Fruit fly (Drosophila melanogaster) whole organism, embryonic: Measurements from ENCODE around the gene CG6843.

Experiments
- Atf6 ChIP-seq: fragments of 200-800 bp; sonication (Bioruptor generic); IDR thresholded peaks from 2 replicates; pipeline ENCODE4 v1.3.6; 2022; ENCODE audit warnings: missing biosample characterization, missing genetic modification characterization
- Awh ChIP-seq: fragments of 200-800 bp; sonication (Bioruptor generic); IDR thresholded peaks from 2 replicates; pipeline ENCODE4, ENCODE4 v1.3.6; 2022; ENCODE audit warnings: missing biosample characterization, missing genetic modification characterization
- B-H1 ChIP-seq: fragments of 200-800 bp; sonication (Bioruptor generic); IDR thresholded peaks from 3 replicates; pipeline ENCODE4 v1.3.6; 2022; ENCODE audit warnings: missing biosample characterization, missing genetic modification characterization
- Bdp1 ChIP-seq: fragments of 200-800 bp; sonication (Bioruptor generic); optimal IDR thresholded peaks from 3 replicates; lab custom pipeline; 2016; ENCODE audit warnings: missing biosample characterization, missing genetic modification characterization
- CG10267 ChIP-seq: fragments of 200-800 bp; sonication (Bioruptor generic); optimal IDR thresholded peaks from 2 replicates; lab custom pipeline; 2018; ENCODE audit warnings: missing biosample characterization, mild to moderate bottlenecking, missing genetic modification characterization, moderate library complexity
- CG10462 ChIP-seq: fragments of 200-800 bp; sonication (Bioruptor generic); optimal IDR thresholded peaks from 2 replicates; lab custom pipeline; 2016; ENCODE audit warnings: missing biosample characterization, missing genetic modification characterization
- CG11085 ChIP-seq: fragments of 200-800 bp; sonication (Bioruptor generic); IDR thresholded peaks from 2 replicates; pipeline ENCODE4 v1.3.6; 2022; ENCODE audit warnings: missing biosample characterization, missing genetic modification characterization
- CG11398 ChIP-seq: fragments of 200-800 bp; sonication (Bioruptor generic); optimal IDR thresholded peaks from 2 replicates; lab custom pipeline; 2016; ENCODE audit warnings: missing biosample characterization, missing genetic modification characterization
- CG11696 ChIP-seq: fragments of 200-800 bp; sonication (Bioruptor generic); IDR thresholded peaks from 2 replicates; pipeline ENCODE4 v1.3.6; 2022; ENCODE audit warnings: missing biosample characterization, missing genetic modification characterization
- CG12071 ChIP-seq: fragments of 200-800 bp; sonication (Bioruptor generic); optimal IDR thresholded peaks from 3 replicates; lab custom pipeline; 2018; ENCODE audit warnings: missing biosample characterization, mild to moderate bottlenecking, missing genetic modification characterization
- CG14667 ChIP-seq: fragments of 200-800 bp; sonication (Bioruptor generic); IDR thresholded peaks from 2 replicates; pipeline ENCODE4 v1.3.6; 2022; ENCODE audit warnings: missing biosample characterization, missing genetic modification characterization
- CG15011 ChIP-seq: fragments of 200-800 bp; sonication (Bioruptor generic); optimal IDR thresholded peaks from 3 replicates; lab custom pipeline; 2018; ENCODE audit warnings: missing biosample characterization, mild to moderate bottlenecking, missing genetic modification characterization
- CG2199 ChIP-seq: fragments of 200-800 bp; sonication (Bioruptor generic); IDR thresholded peaks from 3 replicates; pipeline ENCODE4 v1.3.6; 2022; ENCODE audit warnings: missing biosample characterization, missing genetic modification characterization
- CG2678 ChIP-seq: fragments of 200-800 bp; sonication (Bioruptor generic); optimal IDR thresholded peaks from 3 replicates; lab custom pipeline; 2019; ENCODE audit warnings: missing biosample characterization, mild to moderate bottlenecking, missing genetic modification characterization, moderate library complexity
- CG30020 ChIP-seq: fragments of 200-800 bp; optimal IDR thresholded peaks from 2 replicates; lab custom pipeline; 2019; ENCODE audit warnings: missing biosample characterization, mild to moderate bottlenecking, missing genetic modification characterization, moderate library complexity
- CG3065 ChIP-seq: fragments of 200-800 bp; sonication (Bioruptor generic); optimal IDR thresholded peaks from 2 replicates; lab custom pipeline; 2016; ENCODE audit warnings: missing biosample characterization, missing genetic modification characterization
- CG4707 ChIP-seq: fragments of 200-800 bp; sonication (Bioruptor generic); optimal IDR thresholded peaks from 2 replicates; lab custom pipeline; 2018; ENCODE audit warnings: missing biosample characterization, mild to moderate bottlenecking, missing genetic modification characterization, moderate library complexity
- CG4730 ChIP-seq: fragments of 200-800 bp; sonication (Bioruptor generic); IDR thresholded peaks from 2 replicates; pipeline ENCODE4 v1.3.6; 2022; ENCODE audit warnings: missing biosample characterization, missing genetic modification characterization
- CG6689 ChIP-seq: fragments of 200-800 bp; sonication (Bioruptor generic); IDR thresholded peaks from 2 replicates; pipeline ENCODE4 v1.3.6; 2022; ENCODE audit warnings: missing biosample characterization, missing genetic modification characterization
- CG8281 ChIP-seq: fragments of 200-800 bp; sonication (Bioruptor generic); optimal IDR thresholded peaks from 2 replicates; lab custom pipeline; 2018; ENCODE audit warnings: missing biosample characterization, mild to moderate bottlenecking, missing genetic modification characterization, moderate library complexity
- CG9609 ChIP-seq: fragments of 200-800 bp; sonication (Bioruptor generic); optimal IDR thresholded peaks from 3 replicates; lab custom pipeline; 2016; ENCODE audit warnings: missing biosample characterization, missing genetic modification characterization
- CG9817 ChIP-seq: fragments of 200-800 bp; sonication (Bioruptor generic); optimal IDR thresholded peaks from 2 replicates; lab custom pipeline; 2018; ENCODE audit warnings: missing biosample characterization, mild to moderate bottlenecking, missing genetic modification characterization, moderate library complexity
- Dbx ChIP-seq: fragments of 200-800 bp; sonication (Bioruptor generic); IDR thresholded peaks from 3 replicates; pipeline ENCODE4 v1.3.6; 2022; ENCODE audit warnings: missing biosample characterization, missing genetic modification characterization
- Deaf1 ChIP-seq: fragments of 200-800 bp; optimal IDR thresholded peaks from 3 replicates; lab custom pipeline; 2019; ENCODE audit warnings: missing biosample characterization, mild to moderate bottlenecking, missing genetic modification characterization, moderate library complexity
- Dp ChIP-seq: fragments of 200-800 bp; sonication (Bioruptor generic); optimal IDR thresholded peaks from 2 replicates; lab custom pipeline; 2018; ENCODE audit warnings: missing biosample characterization, mild to moderate bottlenecking, missing genetic modification characterization, moderate library complexity
- E2f2 ChIP-seq: fragments of 200-800 bp; sonication (Bioruptor generic); IDR thresholded peaks from 2 replicates; pipeline ENCODE4 v1.3.6; 2022; ENCODE audit warnings: missing biosample characterization, missing genetic modification characterization
- Fer1 ChIP-seq: fragments of 200-800 bp; sonication (Bioruptor generic); optimal IDR thresholded peaks from 2 replicates; lab custom pipeline; 2017; ENCODE audit warnings: missing biosample characterization, mild to moderate bottlenecking, missing genetic modification characterization
- HmgD ChIP-seq: fragments of 200-800 bp; sonication (Bioruptor generic); optimal IDR thresholded peaks from 3 replicates; lab custom pipeline; 2016; ENCODE audit warnings: missing biosample characterization, missing genetic modification characterization
- HmgZ ChIP-seq: fragments of 200-800 bp; sonication (Bioruptor generic); optimal IDR thresholded peaks from 2 replicates; lab custom pipeline; 2018; ENCODE audit warnings: missing biosample characterization, mild to moderate bottlenecking, missing genetic modification characterization
- Hr51 ChIP-seq, 2 experiments: fragments of 200-800 bp; sonication (Bioruptor generic); optimal IDR thresholded peaks; 2 replicates in 1 of 2; 3 replicates in 1 of 2; lab custom pipeline; 2016 to 2018; ENCODE audit warnings: missing biosample characterization in 2 of 2, missing genetic modification characterization in 2 of 2, mild to moderate bottlenecking in 1 of 2, moderate library complexity in 1 of 2
- Med ChIP-seq: fragments of 200-800 bp; sonication (Bioruptor generic); peaks from one replicate; lab custom pipeline; 2016; ENCODE audit warnings: missing biosample characterization, missing genetic modification characterization, mild to moderate bottlenecking, inconsistent platforms, moderate library complexity
- NC2α ChIP-seq: fragments of 200-800 bp; sonication (Bioruptor generic); optimal IDR thresholded peaks from 2 replicates; lab custom pipeline; 2016; ENCODE audit warnings: missing biosample characterization, missing genetic modification characterization
- Oaz ChIP-seq: fragments of 200-800 bp; sonication (Bioruptor generic); IDR thresholded peaks from 2 replicates; pipeline ENCODE4 v1.3.6; 2022; ENCODE audit warnings: missing biosample characterization, missing genetic modification characterization
- Scr ChIP-seq: fragments of 200-800 bp; sonication (Bioruptor generic); IDR thresholded peaks from 2 replicates; pipeline ENCODE4 v1.3.6; 2022; ENCODE audit warnings: missing biosample characterization, missing genetic modification characterization; ENCODE audit not compliant: partially characterized antibody
- Xrp1 ChIP-seq: fragments of 200-800 bp; sonication (Bioruptor generic); IDR thresholded peaks from 2 replicates; pipeline ENCODE4 v1.3.6; 2022; ENCODE audit warnings: missing biosample characterization, missing genetic modification characterization
- abd-A ChIP-seq: fragments of 200-800 bp; sonication (Bioruptor generic); optimal IDR thresholded peaks from 3 replicates; lab custom pipeline; 2019; ENCODE audit warnings: missing biosample characterization, mild to moderate bottlenecking, missing genetic modification characterization, moderate library complexity
- cad ChIP-seq: fragments of >200 bp; optimal IDR thresholded peaks from 2 replicates; lab custom pipeline; 2017; ENCODE audit warnings: missing biosample characterization, missing genetic modification characterization
- cato ChIP-seq: fragments of 200-800 bp; sonication (Bioruptor generic); optimal IDR thresholded peaks from 2 replicates; lab custom pipeline; 2016; ENCODE audit warnings: missing biosample characterization, missing genetic modification characterization, borderline replicate concordance
- cg ChIP-seq: fragments of 200-800 bp; sonication (Bioruptor generic); optimal IDR thresholded peaks from 3 replicates; lab custom pipeline; 2019; ENCODE audit warnings: missing biosample characterization, mild to moderate bottlenecking, missing genetic modification characterization, moderate library complexity
- chinmo ChIP-seq: fragments of 200-800 bp; sonication (Bioruptor generic); IDR thresholded peaks from 4 replicates; pipeline ENCODE4 v1.3.6; 2022; ENCODE audit warnings: missing biosample characterization, missing genetic modification characterization; ENCODE audit not compliant: partially characterized antibody
- ci ChIP-seq: fragments of 200-800 bp; sonication (Bioruptor generic); IDR thresholded peaks from 3 replicates; pipeline ENCODE4 v1.3.6; 2022; ENCODE audit warnings: missing biosample characterization, missing genetic modification characterization
- cwo ChIP-seq: fragments of 200-800 bp; sonication (Bioruptor generic); optimal IDR thresholded peaks from 3 replicates; lab custom pipeline; 2017; ENCODE audit warnings: missing biosample characterization, missing genetic modification characterization, mild to moderate bottlenecking, moderate library complexity, missing genetic modification reagents
- dmrt11E ChIP-seq: fragments of 200-800 bp; sonication (Bioruptor generic); optimal IDR thresholded peaks from 3 replicates; lab custom pipeline; 2018; ENCODE audit warnings: missing biosample characterization, mild to moderate bottlenecking, missing genetic modification characterization, moderate library complexity
- emc ChIP-seq: fragments of 200-800 bp; sonication (Bioruptor generic); optimal IDR thresholded peaks from 2 replicates; lab custom pipeline; 2016; ENCODE audit warnings: missing biosample characterization, missing genetic modification characterization
- fd3F ChIP-seq: fragments of 200-800 bp; sonication (Bioruptor generic); optimal IDR thresholded peaks from 2 replicates; lab custom pipeline; 2018; ENCODE audit warnings: missing biosample characterization, mild to moderate bottlenecking, missing genetic modification characterization, moderate library complexity
- kah ChIP-seq: fragments of 200-800 bp; sonication (Bioruptor generic); optimal IDR thresholded peaks from 2 replicates; lab custom pipeline; 2018; ENCODE audit warnings: missing biosample characterization, mild to moderate bottlenecking, missing genetic modification characterization
- klu ChIP-seq: fragments of 200-800 bp; sonication (Bioruptor generic); IDR thresholded peaks from 2 replicates; pipeline ENCODE4 v1.3.6; 2022; ENCODE audit warnings: missing biosample characterization, missing genetic modification characterization
- pros ChIP-seq: fragments of 200-800 bp; sonication (Bioruptor generic); optimal IDR thresholded peaks from 3 replicates; lab custom pipeline; 2019; ENCODE audit warnings: missing biosample characterization, mild to moderate bottlenecking, missing genetic modification characterization, moderate library complexity
- sd ChIP-seq: fragments of 200-800 bp; sonication (Bioruptor generic); optimal IDR thresholded peaks from 3 replicates; lab custom pipeline; 2018; ENCODE audit warnings: missing biosample characterization, mild to moderate bottlenecking, missing genetic modification characterization, moderate library complexity
- so ChIP-seq: fragments of 200-800 bp; sonication (Bioruptor generic); IDR thresholded peaks from 3 replicates; pipeline ENCODE4 v1.3.6; 2022; ENCODE audit warnings: missing biosample characterization, missing genetic modification characterization
- usp ChIP-seq: fragments of >200 bp; optimal IDR thresholded peaks from 2 replicates; lab custom pipeline; 2017; ENCODE audit warnings: missing biosample characterization, missing genetic modification characterization
- wdn ChIP-seq: fragments of 200-800 bp; sonication (Bioruptor generic); IDR thresholded peaks from 2 replicates; pipeline ENCODE4 v1.3.6; 2022; ENCODE audit warnings: missing biosample characterization, missing genetic modification characterization

Gene CG6843

DNA sequence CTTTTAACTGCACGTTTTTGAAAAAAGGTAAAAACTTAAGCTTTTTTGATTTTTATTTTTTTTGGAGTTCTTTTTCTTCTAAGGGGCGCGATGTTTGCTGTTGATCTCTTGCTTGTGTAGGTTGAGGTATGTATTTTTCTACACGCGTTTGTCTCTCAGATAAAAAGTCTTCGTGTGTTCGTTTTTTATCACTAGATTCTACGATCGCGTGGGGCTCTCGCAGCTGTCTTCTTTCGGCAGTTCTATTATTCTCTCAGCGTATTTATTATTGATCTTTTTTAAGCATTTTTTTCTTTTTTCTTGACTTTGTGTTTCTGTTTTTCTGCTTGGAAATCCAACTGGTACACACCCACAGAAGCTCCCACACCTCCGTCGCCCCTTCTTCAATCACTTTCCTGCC is 6.3 kb upstream of the CG6843 start (continued):
- TF ChIP-seq kah (GFP tag; lab: Kevin White, UChicago) (no peak), NC2α (no peak), CG10462 (no peak), CG14667 (no peak), cato (GFP tag; lab: Kevin White, UChicago) (no peak), CG11696 (no peak), HmgD (GFP tag; lab: Kevin White, UChicago) (no peak), CG2199 (GFP tag; lab: Robert Waterston, UW) (peak; percentile 45; the same call in 1 of the 3 replicates), cwo (GFP tag; lab: Kevin White, UChicago) (peak; percentile 70), CG3065 (no peak), usp (GFP tag; lab: Kevin White, UChicago) (no peak), Dbx (GFP tag; lab: Robert Waterston, UW) (no peak), wdn (GFP tag; lab: Robert Waterston, UW) (no peak), sd (tag; lab: Kevin White, UChicago) (peak; percentile 72), CG11398 (GFP tag; lab: Kevin White, UChicago) (no peak), CG12071 (GFP tag; lab: Kevin White, UChicago) (no peak), E2f2 (GFP tag; lab: Robert Waterston, UW) (no peak), B-H1 (GFP tag; lab: Robert Waterston, UW) (no peak), Hr51 (GFP tag; optimal IDR thresholded peaks at IDR 0.05; lab: Kevin White, UChicago) (no peak), ci (no peak), CG4707 (no peak), CG8281 (tag; lab: Kevin White, UChicago) (no peak), Fer1 (GFP tag; lab: Kevin White, UChicago) (peak; percentile 15), Deaf1 (peak; percentile 88), Oaz (GFP tag; lab: Robert Waterston, UW) (no peak), emc (GFP tag; lab: Kevin White, UChicago) (no peak), Awh (GFP tag; lab: Robert Waterston, UW) (no peak), klu (GFP tag; lab: Robert Waterston, UW) (no peak), CG2678 (tag; lab: Kevin White, UChicago) (peak; percentile 9), Med (GFP tag; lab: Kevin White, UChicago) (peak; percentile 29), so (0 out of 3 replicates have a peak, but pooled peaks have one; percentile 22), CG30020 (tag; lab: Kevin White, UChicago) (no peak), CG4730 (GFP tag; lab: Robert Waterston, UW) (no peak), CG15011 (GFP tag; lab: Kevin White, UChicago) (no peak), fd3F (no peak), CG9817 (tag; lab: Kevin White, UChicago) (no peak), Dp (GFP tag; lab: Kevin White, UChicago) (no peak), Scr (GFP tag; lab: Robert Waterston, UW) (no peak), CG9609 (no peak), HmgZ (peak; percentile 26)

DNA sequence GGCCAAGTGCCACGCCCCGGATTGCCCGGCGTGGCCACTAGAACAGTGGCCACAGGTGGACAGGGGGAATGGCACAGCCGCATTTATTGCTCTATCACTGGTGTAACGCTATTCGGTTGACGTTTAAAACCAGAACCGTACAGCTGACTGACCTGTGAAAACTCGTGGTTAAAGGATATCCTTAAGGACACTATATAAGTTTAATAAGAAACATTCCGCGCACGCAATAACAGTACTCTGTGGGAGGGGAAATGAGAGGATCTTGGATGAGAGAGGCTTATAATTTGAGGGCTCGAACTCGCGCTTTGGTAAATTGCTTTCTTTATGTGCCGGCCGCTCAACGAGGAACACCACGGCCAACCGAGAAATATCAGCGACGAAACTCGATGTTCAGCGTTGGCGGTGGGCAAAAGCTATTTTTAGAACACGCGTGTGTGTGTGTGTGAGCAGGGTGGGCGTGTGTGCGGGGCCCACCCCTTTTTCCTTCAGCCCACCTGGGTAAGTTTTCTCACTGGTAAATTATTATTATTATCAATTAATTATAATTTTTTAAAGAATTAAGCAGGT is 5.0 kb upstream of the CG6843 start:
- TF ChIP-seq cg (GFP tag; lab: Kevin White, UChicago): peak; percentile 34
- TF ChIP-seq Atf6 (GFP tag; lab: Robert Waterston, UW): 0 out of 2 replicates have a peak, but pooled peaks have one; percentile 25
- peak; percentile 26 for TF ChIP-seq cad (GFP tag; lab: Kevin White, UChicago)
- TF ChIP-seq CG11085 (GFP tag; lab: Robert Waterston, UW): 0 out of 2 replicates have a peak, but pooled peaks have one; percentile 7
- TF ChIP-seq Bdp1 (GFP tag; lab: Kevin White, UChicago): peak; percentile 81
- peak; percentile 8 for TF ChIP-seq pros (GFP tag; lab: Kevin White, UChicago)
- no peak for TF ChIP-seq Xrp1 (GFP tag; lab: Robert Waterston, UW)
- peak; percentile 23; the same call in 1 of the 3 replicates for TF ChIP-seq ci
- peak; percentile 70 for TF ChIP-seq Med (GFP tag; lab: Kevin White, UChicago)
- no peak for TF ChIP-seq CG10267
- TF ChIP-seq chinmo: peak; percentile 58; the same call in 1 of the 4 replicates
- no peak for TF ChIP-seq dmrt11E
- peak; percentile 16 for TF ChIP-seq abd-A (tag; lab: Kevin White, UChicago)
- 0 out of 3 replicates have a peak, but pooled peaks have one; percentile 15 for TF ChIP-seq CG2199 (GFP tag; lab: Robert Waterston, UW)
- TF ChIP-seq CG6689: no peak
